Fruit fly (Drosophila melanogaster): ENCODE measurements around the gene CG34273.
A peak's percentile ranks its signal among the peaks of the same experiment; 100 is the strongest.

CG34273 gene

DNA sequence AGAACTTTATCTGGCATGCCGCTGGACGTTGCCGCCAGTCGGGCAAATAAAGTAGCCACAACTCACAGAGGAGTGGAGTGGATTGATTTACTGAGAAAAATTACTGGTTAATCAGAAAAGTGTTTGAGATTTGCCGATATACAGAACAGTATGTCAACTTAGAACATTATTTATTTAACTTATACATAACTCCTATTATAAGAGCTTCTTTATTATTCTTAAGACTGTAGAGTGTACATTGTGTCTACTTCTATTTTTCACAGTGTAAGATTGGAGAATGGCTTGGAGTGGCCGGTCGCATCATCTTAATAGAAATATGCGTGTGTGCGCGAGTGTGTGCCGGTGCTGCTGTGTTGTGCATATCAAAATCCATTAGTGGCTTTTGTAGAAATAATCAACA is 46.2 kb upstream of the CG34273 start (continued):
- no peak for TF ChIP-seq ato (GFP tag; IDR thresholded peaks at IDR 0.05; ENCODE audit: partially characterized antibody)
- TF ChIP-seq E2f2 (GFP tag; IDR thresholded peaks at IDR 0.05), result no peak
- TF ChIP-seq eyg (GFP tag; optimal IDR thresholded peaks at IDR 0.05), result no peak
- no peak for TF ChIP-seq CG12155 (GFP tag; optimal IDR thresholded peaks at IDR 0.05)
- no peak for TF ChIP-seq CG15479 (GFP tag; optimal IDR thresholded peaks at IDR 0.05)
- no peak for TF ChIP-seq hkb (optimal IDR thresholded peaks at IDR 0.05)
- 0 out of 2 replicates have a peak, but pooled peaks have one; percentile 13 for TF ChIP-seq hkb (GFP tag; IDR thresholded peaks at IDR 0.05)
- TF ChIP-seq Sin3A (optimal IDR thresholded peaks at IDR 0.05), result no peak
- TF ChIP-seq CG3847 (GFP tag; IDR thresholded peaks at IDR 0.05), result no peak
- peak; percentile 67 for TF ChIP-seq CG10979 (tag; optimal IDR thresholded peaks at IDR 0.05)
- TF ChIP-seq bigmax (GFP tag; optimal IDR thresholded peaks at IDR 0.05), result no peak
- TF ChIP-seq ro (GFP tag; IDR thresholded peaks at IDR 0.05), result no peak
- TF ChIP-seq CG17385 (GFP tag; optimal IDR thresholded peaks at IDR 0.05), result peak; percentile 23
- no peak for TF ChIP-seq CG32532 (GFP tag; IDR thresholded peaks at IDR 0.05)
- no peak for TF ChIP-seq sob (GFP tag; IDR thresholded peaks at IDR 0.05)
- no peak for TF ChIP-seq CG15073 (GFP tag; optimal IDR thresholded peaks at IDR 0.05)
- TF ChIP-seq Poxn (GFP tag; IDR thresholded peaks at IDR 0.05), result no peak
- TF ChIP-seq Nf-YA (GFP tag; IDR thresholded peaks at IDR 0.05), result no peak
- no peak for TF ChIP-seq CG8765 (GFP tag; IDR thresholded peaks at IDR 0.05)
- TF ChIP-seq CG10431 (GFP tag; optimal IDR thresholded peaks at IDR 0.05), result no peak
- no peak for TF ChIP-seq nerfin-2 (GFP tag; IDR thresholded peaks at IDR 0.05; ENCODE audit: partially characterized antibody)
- no peak for TF ChIP-seq Bteb2 (GFP tag; optimal IDR thresholded peaks at IDR 0.05)
- no peak for TF ChIP-seq CG5180 (GFP tag; optimal IDR thresholded peaks at IDR 0.05)
- peak; percentile 52 to 82 for TF ChIP-seq bsh (GFP tag; optimal IDR thresholded peaks at IDR 0.05)
- TF ChIP-seq CG15011 (GFP tag; optimal IDR thresholded peaks at IDR 0.05), result no peak
- no peak for TF ChIP-seq CG31365 (tag; optimal IDR thresholded peaks at IDR 0.05)
- TF ChIP-seq inv (GFP tag; IDR thresholded peaks at IDR 0.05; ENCODE audit: partially characterized antibody), result no peak
- no peak for TF ChIP-seq repo (GFP tag; optimal IDR thresholded peaks at IDR 0.05)
- TF ChIP-seq CG11456 (GFP tag; IDR thresholded peaks at IDR 0.05), result no peak
- peak; percentile 43 for TF ChIP-seq CG13424 (tag; optimal IDR thresholded peaks at IDR 0.05)
- TF ChIP-seq CG6254 (GFP tag; optimal IDR thresholded peaks at IDR 0.05), result no peak
- TF ChIP-seq CTCF (GFP tag; optimal IDR thresholded peaks at IDR 0.05), result no peak
- TF ChIP-seq CG11085 (GFP tag; IDR thresholded peaks at IDR 0.05), result no peak
- TF ChIP-seq kay (GFP tag; optimal IDR thresholded peaks at IDR 0.05), result no peak
- TF ChIP-seq wek (GFP tag; optimal IDR thresholded peaks at IDR 0.05), result no peak
- peak; percentile 9 for TF ChIP-seq CG30431 (GFP tag; optimal IDR thresholded peaks at IDR 0.05)
- no peak for TF ChIP-seq CG1233 (GFP tag; optimal IDR thresholded peaks at IDR 0.05)
- peak; percentile 49 for TF ChIP-seq D19A (tag; optimal IDR thresholded peaks at IDR 0.05)
- TF ChIP-seq CG8924 (tag; optimal IDR thresholded peaks at IDR 0.05), result peak; percentile 37
- no peak for TF ChIP-seq CG6175 (GFP tag; IDR thresholded peaks at IDR 0.05)
- no peak for TF ChIP-seq knrl (GFP tag; IDR thresholded peaks at IDR 0.05; ENCODE audit: partially characterized antibody)
- TF ChIP-seq pita (GFP tag; optimal IDR thresholded peaks at IDR 0.05), result no peak
- no peak for TF ChIP-seq twi (tag; optimal IDR thresholded peaks at IDR 0.05)
- TF ChIP-seq CG1529 (GFP tag; optimal IDR thresholded peaks at IDR 0.05), result no peak
- no peak for TF ChIP-seq CG2199 (GFP tag; IDR thresholded peaks at IDR 0.05)
- peak; percentile 50 for TF ChIP-seq CG1602 (GFP tag; optimal IDR thresholded peaks at IDR 0.05)
- no peak for TF ChIP-seq CG6813 (GFP tag; optimal IDR thresholded peaks at IDR 0.05)
- peak; percentile 34 for TF ChIP-seq CG17359 (tag; optimal IDR thresholded peaks at IDR 0.05)
- TF ChIP-seq CG11247 (GFP tag; IDR thresholded peaks at IDR 0.05), result no peak
- no peak for TF ChIP-seq Fer1 (GFP tag; optimal IDR thresholded peaks at IDR 0.05)
- TF ChIP-seq odd (GFP tag; optimal IDR thresholded peaks at IDR 0.05), result no peak
- TF ChIP-seq oc (tag; optimal IDR thresholded peaks at IDR 0.05), result peak; percentile 15
- no peak for TF ChIP-seq CG4328 (GFP tag; optimal IDR thresholded peaks at IDR 0.05)
